Worm (Caenorhabditis elegans): Measurements from ENCODE around the gene C18H7.11.

DNA sequence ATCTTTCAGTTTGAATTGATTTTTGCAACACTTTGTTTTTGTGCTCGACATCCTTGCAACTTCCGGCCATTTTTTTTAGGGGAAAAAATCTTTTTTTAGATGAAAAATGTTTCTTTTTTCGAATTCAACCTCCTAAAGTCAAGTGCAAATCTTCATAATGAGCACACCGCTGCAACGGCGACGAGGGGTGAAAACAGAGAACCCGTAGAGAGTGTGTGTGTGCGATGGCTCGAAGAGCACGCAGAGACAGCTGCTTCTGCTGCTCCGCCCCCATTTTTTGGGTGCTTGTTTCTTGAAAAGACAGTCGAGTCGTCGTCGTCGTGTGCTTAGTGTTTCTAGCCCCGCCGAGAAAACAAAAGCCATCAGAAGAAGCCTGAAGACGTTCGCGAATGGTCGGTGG, 9.4 kb downstream of the C18H7.11 start, which contains the start of gene inx-18:
- TF ChIP-seq ceh-34 (tag; optimal IDR thresholded peaks at IDR 0.05): no peak
- no peak for TF ChIP-seq ceh-22 (tag; optimal IDR thresholded peaks at IDR 0.05)
- TF ChIP-seq nhr-11 (tag; optimal IDR thresholded peaks at IDR 0.05): no peak
- no peak for TF ChIP-seq ceh-6 (GFP tag; optimal IDR thresholded peaks at IDR 0.05)
- TF ChIP-seq madf-2 (tag; optimal IDR thresholded peaks at IDR 0.05): no peak
- TF ChIP-seq ceh-48 (tag; optimal IDR thresholded peaks at IDR 0.05): no peak
- no peak for TF ChIP-seq tbx-7 (tag; optimal IDR thresholded peaks at IDR 0.05)
- TF ChIP-seq elt-2 (tag; optimal IDR thresholded peaks at IDR 0.05): no peak
- TF ChIP-seq ttx-3 (tag; optimal IDR thresholded peaks at IDR 0.05): no peak
- no peak for TF ChIP-seq C38D4.7 (GFP tag; optimal IDR thresholded peaks at IDR 0.05)

All from whole organism, late embryonic.